Fruit fly (Drosophila melanogaster) whole organism, embryonic: Measurements from ENCODE around the gene Pop2.

Experiments
- B-H2 ChIP-seq: fragments of 200-800 bp; sonication (Bioruptor generic); optimal IDR thresholded peaks from 2 replicates; lab custom pipeline; 2018; ENCODE audit warnings: missing biosample characterization, mild to moderate bottlenecking, missing genetic modification characterization
- CG11085 ChIP-seq: fragments of 200-800 bp; sonication (Bioruptor generic); IDR thresholded peaks from 2 replicates; pipeline ENCODE4 v1.3.6; 2022; ENCODE audit warnings: missing biosample characterization, missing genetic modification characterization
- CG2120 ChIP-seq: fragments of 200-800 bp; sonication (Bioruptor generic); optimal IDR thresholded peaks from 3 replicates; lab custom pipeline; 2016; ENCODE audit warnings: missing biosample characterization, missing genetic modification characterization
- CTCF ChIP-seq: fragments of 200-800 bp; sonication (Bioruptor generic); optimal IDR thresholded peaks from 2 replicates; lab custom pipeline; 2017; ENCODE audit warnings: missing biosample characterization, mild to moderate bottlenecking, missing genetic modification characterization, moderate library complexity
- Ets65A ChIP-seq: fragments of 200-800 bp; sonication (Bioruptor generic); peaks from one replicate; lab custom pipeline; 2016; ENCODE audit warnings: missing biosample characterization, missing genetic modification characterization
- Nf-YA ChIP-seq: fragments of 200-800 bp; sonication (Bioruptor generic); IDR thresholded peaks from 2 replicates; pipeline ENCODE4 v1.3.6; 2022; ENCODE audit warnings: missing biosample characterization, missing genetic modification characterization
- dimm ChIP-seq: fragments of 200-800 bp; sonication (Bioruptor generic); IDR thresholded peaks from 2 replicates; pipeline ENCODE4 v1.3.6; 2022; ENCODE audit warnings: missing biosample characterization, missing genetic modification characterization
- sob ChIP-seq: fragments of 200-800 bp; sonication (Bioruptor generic); IDR thresholded peaks from 2 replicates; pipeline ENCODE4 v1.3.6; 2022; ENCODE audit warnings: missing biosample characterization, missing genetic modification characterization

- TF ChIP-seq Ets65A (GFP tag; lab: Kevin White, UChicago): no peak
- no peak for TF ChIP-seq CG2120 (GFP tag; lab: Kevin White, UChicago)
- TF ChIP-seq dimm (GFP tag; lab: Robert Waterston, UW): no peak
- no peak for TF ChIP-seq CG11085
- TF ChIP-seq CTCF: no peak
- no peak for TF ChIP-seq sob
- no peak for TF ChIP-seq B-H2
- no peak for TF ChIP-seq Nf-YA (GFP tag; lab: Robert Waterston, UW)
Measured at dm6 chr3L:11953783-11954182, 48.9 kb downstream of the Pop2 start, which contains the start of gene CG7248.
